Fruit fly (Drosophila melanogaster) whole organism, pupa: ENCODE results near the gene Tsr1.

Experiments
- CG10348 ChIP-seq: fragments of 200-800 bp; sonication (Bioruptor generic); IDR thresholded peaks from 2 replicates; pipeline ENCODE4 v1.3.6; 2022; ENCODE audit warnings: missing biosample characterization, missing genetic modification characterization
- CG12605 ChIP-seq: fragments of 200-800 bp; sonication (Bioruptor generic); IDR thresholded peaks from 2 replicates; pipeline ENCODE4 v1.3.6; 2022; ENCODE audit warnings: missing biosample characterization, missing genetic modification characterization
- CG13204 ChIP-seq: fragments of 200-800 bp; sonication (Bioruptor generic); optimal IDR thresholded peaks from 2 replicates; lab custom pipeline; 2018; ENCODE audit warnings: missing biosample characterization, mild to moderate bottlenecking, missing genetic modification characterization, moderate library complexity
- CG14655 ChIP-seq: fragments of 200-800 bp; sonication (Bioruptor generic); optimal IDR thresholded peaks from 3 replicates; lab custom pipeline; 2017; ENCODE audit warnings: mild to moderate bottlenecking, missing biosample characterization, missing genetic modification reagents, missing genetic modification characterization
- CG15710 ChIP-seq: fragments of 200-800 bp; sonication (Bioruptor generic); optimal IDR thresholded peaks from 2 replicates; lab custom pipeline; 2018; ENCODE audit warnings: missing biosample characterization, mild to moderate bottlenecking, missing genetic modification characterization, moderate library complexity
- CG17806 ChIP-seq: fragments of 200-800 bp; sonication (Bioruptor generic); optimal IDR thresholded peaks from 2 replicates; lab custom pipeline; 2018; ENCODE audit warnings: missing biosample characterization, mild to moderate bottlenecking, missing genetic modification characterization, moderate library complexity
- CG32121 ChIP-seq: fragments of 200-800 bp; sonication (Bioruptor generic); IDR thresholded peaks from 2 replicates; pipeline ENCODE4 v1.3.6; 2022; ENCODE audit warnings: missing biosample characterization, missing genetic modification characterization
- CG34367 ChIP-seq: fragments of 200-800 bp; sonication (Bioruptor generic); optimal IDR thresholded peaks from 2 replicates; lab custom pipeline; 2018; ENCODE audit warnings: missing biosample characterization, mild to moderate bottlenecking, missing genetic modification characterization
- CG4496 ChIP-seq: fragments of 200-800 bp; sonication (Bioruptor generic); IDR thresholded peaks from 3 replicates; pipeline ENCODE4 v1.3.6; 2022; ENCODE audit warnings: missing biosample characterization, missing genetic modification characterization
- CG8159 ChIP-seq: fragments of 200-800 bp; sonication (Bioruptor generic); optimal IDR thresholded peaks from 3 replicates; lab custom pipeline; 2018; ENCODE audit warnings: missing biosample characterization, mild to moderate bottlenecking, missing genetic modification characterization, moderate library complexity
- CG8301 ChIP-seq: fragments of 200-800 bp; sonication (Bioruptor generic); optimal IDR thresholded peaks from 2 replicates; lab custom pipeline; 2018; ENCODE audit warnings: missing biosample characterization, mild to moderate bottlenecking, missing genetic modification characterization
- CG9948 ChIP-seq: fragments of 200-800 bp; sonication (Bioruptor generic); optimal IDR thresholded peaks from 2 replicates; lab custom pipeline; 2018; ENCODE audit warnings: missing biosample characterization, mild to moderate bottlenecking, missing genetic modification characterization, moderate library complexity
- D1 ChIP-seq: fragments of 200-800 bp; sonication (Bioruptor generic); optimal IDR thresholded peaks from 2 replicates; lab custom pipeline; 2018; ENCODE audit warnings: missing biosample characterization, mild to moderate bottlenecking, missing genetic modification characterization, moderate library complexity
- EcR ChIP-seq: fragments of 200-800 bp; sonication (Bioruptor generic); optimal IDR thresholded peaks from 3 replicates; lab custom pipeline; 2019; ENCODE audit warnings: missing biosample characterization, missing genetic modification characterization, mild to moderate bottlenecking, moderate library complexity, missing genetic modification reagents
- Ets98B ChIP-seq: fragments of 200-800 bp; sonication (Bioruptor generic); IDR thresholded peaks from 2 replicates; pipeline ENCODE4 v1.3.6; 2022; ENCODE audit warnings: missing biosample characterization, missing genetic modification characterization
- Pif1A ChIP-seq: fragments of 200-800 bp; sonication (Bioruptor generic); optimal IDR thresholded peaks from 3 replicates; lab custom pipeline; 2016; ENCODE audit warnings: missing biosample characterization, missing genetic modification characterization
- Pif1B ChIP-seq: fragments of 200-800 bp; sonication (Bioruptor generic); optimal IDR thresholded peaks from 3 replicates; lab custom pipeline; 2016; ENCODE audit warnings: missing biosample characterization, missing genetic modification characterization
- Snoo ChIP-seq: fragments of 200-800 bp; sonication (Bioruptor generic); optimal IDR thresholded peaks from 3 replicates; lab custom pipeline; 2017; ENCODE audit warnings: missing biosample characterization, mild to moderate bottlenecking, missing genetic modification characterization, inconsistent platforms
- fd96Ca ChIP-seq: fragments of 200-800 bp; sonication (Bioruptor generic); IDR thresholded peaks from 3 replicates; pipeline ENCODE4 v1.3.6; 2022; ENCODE audit warnings: missing biosample characterization, missing genetic modification characterization
- gl ChIP-seq: fragments of 200-800 bp; sonication (Bioruptor generic); optimal IDR thresholded peaks from 2 replicates; lab custom pipeline; 2018; ENCODE audit warnings: missing biosample characterization, mild to moderate bottlenecking, missing genetic modification characterization
- rn ChIP-seq: fragments of 200-800 bp; sonication (Bioruptor generic); IDR thresholded peaks from 2 replicates; pipeline ENCODE4 v1.3.6; 2022; ENCODE audit warnings: missing biosample characterization, missing genetic modification characterization

The Tsr1 gene

DNA sequence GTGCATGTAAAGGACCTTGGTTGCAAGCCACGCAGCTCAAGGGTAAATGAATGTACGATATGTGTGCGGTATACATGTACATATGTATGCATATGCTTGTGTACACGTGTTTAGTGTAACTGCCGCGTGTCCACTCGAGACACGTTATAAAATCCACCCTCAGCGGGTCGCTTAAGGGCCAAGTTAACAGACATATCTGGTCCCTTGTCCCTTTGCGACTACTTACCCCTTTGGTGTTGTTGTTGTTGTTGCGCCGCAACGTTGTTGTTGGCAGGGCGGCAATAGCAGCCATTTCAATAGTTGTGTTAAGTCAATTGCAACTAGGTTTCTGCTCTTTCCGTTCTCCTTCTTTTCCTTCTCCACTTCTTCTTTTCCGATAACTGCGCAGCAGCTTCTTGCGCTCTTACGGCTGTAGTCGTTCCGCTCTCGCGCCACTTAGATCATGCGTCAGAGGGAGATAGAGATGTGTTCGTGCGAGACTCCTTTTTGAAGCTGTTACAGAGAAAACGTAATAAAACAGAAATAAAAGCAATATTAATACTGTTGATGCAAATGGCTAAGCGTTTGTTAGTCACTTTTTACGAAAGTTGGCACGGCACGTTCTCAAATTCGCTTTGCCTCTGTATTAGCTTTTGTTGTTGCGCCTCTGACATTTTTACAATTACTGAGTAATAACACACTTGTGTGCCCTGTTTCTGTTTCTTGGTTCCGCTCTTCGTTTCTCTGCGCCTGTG is 11.6 kb downstream of the Tsr1 start:
- TF ChIP-seq CG9948 (tag; lab: Kevin White, UChicago) (no peak), Snoo (no peak), gl (tag; lab: Kevin White, UChicago) (no peak), CG10348 (no peak), EcR (GFP tag; lab: Kevin White, UChicago) (no peak), rn (no peak), Ets98B (no peak), CG17806 (tag; lab: Kevin White, UChicago) (no peak), CG8301 (tag; lab: Kevin White, UChicago) (no peak)

DNA sequence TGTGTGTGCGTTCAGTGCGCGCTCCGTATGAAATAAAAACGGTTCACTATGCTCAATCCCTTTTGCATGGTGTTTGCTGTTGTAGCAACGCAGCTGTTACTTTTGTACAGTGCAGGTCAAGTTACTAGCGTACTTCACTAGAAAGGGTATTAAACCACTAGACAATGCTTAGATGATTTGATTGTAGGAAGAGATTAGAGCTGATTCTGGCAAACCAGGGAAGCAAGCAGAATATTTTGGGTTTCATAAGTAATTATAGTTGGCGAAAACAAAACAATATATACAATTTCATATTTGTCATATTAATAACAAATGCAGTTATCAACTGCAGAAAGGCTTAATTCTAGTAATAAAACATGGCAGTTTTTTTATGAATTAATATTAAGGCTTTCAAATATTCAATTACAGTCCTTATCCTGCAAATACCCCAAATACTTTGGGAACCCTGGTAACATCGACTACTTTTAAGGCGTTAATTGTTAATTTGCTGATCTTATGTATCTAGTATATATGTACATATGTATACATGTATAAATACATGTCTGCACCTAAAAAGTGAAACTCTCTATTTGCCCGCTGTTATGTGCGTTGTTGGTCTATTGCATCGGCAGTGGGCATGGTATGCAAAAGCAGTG is 12.3 kb downstream of the Tsr1 start:
- TF ChIP-seq CG15710 (tag; lab: Kevin White, UChicago) (peak; percentile 57), CG8159 (tag; lab: Kevin White, UChicago) (peak; percentile 74), CG17806 (tag; lab: Kevin White, UChicago) (peak; percentile 57), CG8301 (tag; lab: Kevin White, UChicago) (peak; percentile 62), Pif1B (GFP tag; lab: Kevin White, UChicago) (peak; percentile 36), fd96Ca (GFP tag; lab: Robert Waterston, UW) (peak; percentile 25; the same call in 1 of the 3 replicates), Snoo (peak; percentile 20), CG32121 (GFP tag; lab: Robert Waterston, UW) (peak; percentile 47), D1 (tag; lab: Kevin White, UChicago) (no peak), Pif1A (GFP tag; lab: Kevin White, UChicago) (peak; percentile 64), CG9948 (tag; lab: Kevin White, UChicago) (peak; percentile 44), rn (no peak), Ets98B (peak; percentile 21; the same call in 1 of the 2 replicates), CG4496 (peak; percentile 57; the same call in 2 of the 3 replicates), CG12605 (GFP tag; lab: Robert Waterston, UW) (no peak), CG34367 (peak; percentile 56), EcR (GFP tag; lab: Kevin White, UChicago) (no peak), CG14655 (peak; percentile 75), gl (tag; lab: Kevin White, UChicago) (no peak)

DNA sequence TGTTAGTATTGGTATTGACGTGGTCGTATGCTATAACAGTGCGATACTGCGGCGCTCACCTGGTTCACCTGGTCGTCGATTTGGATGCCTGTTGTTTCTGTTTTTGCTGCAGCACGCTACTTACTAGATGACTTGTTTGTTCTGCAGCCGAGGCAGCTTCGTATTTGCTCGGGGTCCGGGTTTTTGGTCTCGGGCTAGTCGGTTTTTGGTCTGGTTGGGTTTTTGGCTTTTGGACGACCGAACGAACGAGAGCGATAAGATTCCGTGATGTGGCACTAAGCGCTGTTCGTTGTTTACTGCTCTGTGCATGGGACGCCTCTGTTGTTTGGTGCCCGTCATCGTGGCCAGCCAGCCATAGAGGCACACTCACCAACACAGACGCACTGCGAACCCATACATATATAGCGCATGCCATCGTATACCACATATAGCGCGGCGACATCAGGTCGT is 14.0 kb downstream of the Tsr1 start, which contains the start of gene ebd2:
TSS of gene ebd2 (minus strand) at position 306 of the 450 bp plus-strand sequence.
- TF ChIP-seq Ets98B (no peak; the same call in 1 of the 2 replicates), rn (no peak), EcR (GFP tag; lab: Kevin White, UChicago) (no peak), CG8159 (tag; lab: Kevin White, UChicago) (no peak), CG8301 (tag; lab: Kevin White, UChicago) (no peak), CG34367 (no peak), CG10348 (no peak), CG17806 (tag; lab: Kevin White, UChicago) (no peak), fd96Ca (GFP tag; lab: Robert Waterston, UW) (peak; percentile 68), CG4496 (peak; percentile 69), CG14655 (no peak), Pif1B (GFP tag; lab: Kevin White, UChicago) (peak; percentile 10)
- TF ChIP-seq, all 21 proteins: peak for 3

DNA sequence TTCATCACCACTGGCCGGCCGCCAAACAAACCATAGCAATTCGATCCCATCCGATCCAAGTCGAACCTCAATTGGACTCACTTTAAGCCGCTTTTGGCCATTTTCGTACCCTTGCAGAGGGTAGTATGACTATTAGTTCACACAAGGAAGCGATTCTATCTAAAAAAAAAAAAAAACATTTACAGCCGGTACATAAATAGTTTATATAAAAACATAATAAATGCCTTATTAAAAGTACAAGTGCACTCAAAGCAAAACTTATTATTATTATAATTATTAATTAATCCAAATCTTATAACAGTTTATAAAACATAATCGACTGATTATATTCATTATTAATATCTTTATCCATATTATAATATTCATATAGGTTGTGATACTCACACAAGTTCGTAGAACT is 21.4 kb downstream of the Tsr1 start, which contains the start of gene CG12971:
TSS of gene CG12971 (minus strand) at position 101 of the 400 bp plus-strand sequence.
- TF ChIP-seq D1 (tag; lab: Kevin White, UChicago) (no peak), CG17806 (tag; lab: Kevin White, UChicago) (no peak), CG14655 (no peak), CG8301 (tag; lab: Kevin White, UChicago) (no peak), CG13204 (GFP tag; lab: Kevin White, UChicago) (no peak), CG8159 (tag; lab: Kevin White, UChicago) (no peak), CG15710 (tag; lab: Kevin White, UChicago) (no peak), CG32121 (GFP tag; lab: Robert Waterston, UW) (no peak), CG10348 (no peak), Ets98B (no peak), Pif1B (GFP tag; lab: Kevin White, UChicago) (no peak), CG4496 (no peak)
- TF ChIP-seq, all 21 proteins: peak for 0

DNA sequence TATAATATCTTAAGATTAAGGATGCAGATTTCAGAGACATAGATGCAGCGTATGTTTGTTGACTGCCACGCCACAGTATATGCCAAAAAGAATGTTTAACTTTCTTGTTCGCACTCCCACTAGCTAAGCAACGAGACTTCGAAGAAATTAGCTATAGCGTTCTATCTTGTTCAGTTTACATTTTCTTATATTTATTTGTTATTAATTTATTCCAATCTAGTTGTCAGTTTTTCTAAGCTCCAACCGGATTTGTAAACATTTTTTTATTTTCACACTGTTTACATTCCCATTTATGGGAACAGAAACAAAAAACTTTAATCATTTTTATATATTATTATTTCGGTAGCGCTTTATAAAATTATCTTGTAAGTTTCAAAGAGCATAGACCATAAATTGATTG is 22.4 kb downstream of the Tsr1 start, which contains the start of gene CG32437:
TSS of gene CG32437 (plus strand) at position 301 of the 400 bp plus-strand sequence.
- TF ChIP-seq CG12605 (GFP tag; lab: Robert Waterston, UW), result no peak
- TF ChIP-seq Pif1A (GFP tag; lab: Kevin White, UChicago), result no peak
- TF ChIP-seq CG32121 (GFP tag; lab: Robert Waterston, UW), result no peak
- TF ChIP-seq D1 (tag; lab: Kevin White, UChicago), result no peak
- TF ChIP-seq CG15710 (tag; lab: Kevin White, UChicago), result no peak
- no peak for TF ChIP-seq Snoo
- TF ChIP-seq CG8301 (tag; lab: Kevin White, UChicago), result no peak
- TF ChIP-seq CG9948 (tag; lab: Kevin White, UChicago), result no peak
- no peak for TF ChIP-seq fd96Ca (GFP tag; lab: Robert Waterston, UW)
- TF ChIP-seq Ets98B, result no peak
- TF ChIP-seq CG14655, result no peak
- TF ChIP-seq gl (tag; lab: Kevin White, UChicago), result no peak
- TF ChIP-seq CG17806 (tag; lab: Kevin White, UChicago), result no peak
- TF ChIP-seq CG13204 (GFP tag; lab: Kevin White, UChicago), result no peak
- no peak for TF ChIP-seq rn
- no peak for TF ChIP-seq CG8159 (tag; lab: Kevin White, UChicago)
- no peak for TF ChIP-seq CG34367
- TF ChIP-seq, all 21 proteins: peak for 0
